Worm (Caenorhabditis elegans): ENCODE results near the gene R02D5.8.

ce11 chrV:14562589-14562988 lies 43.4 kb upstream of the R02D5.8 start, which contains the start of gene C53A5.11:
- TF ChIP-seq med-1 (GFP tag; optimal IDR thresholded peaks at IDR 0.05; ENCODE audit: insufficient read depth), result no peak
- no peak for TF ChIP-seq ztf-29 (GFP tag; IDR thresholded peaks at IDR 0.05)
- TF ChIP-seq ref-1 (GFP tag; conservative IDR thresholded peaks at IDR 0.05), result no peak
- TF ChIP-seq cog-1 (tag; optimal IDR thresholded peaks at IDR 0.05), result no peak
